Worm (Caenorhabditis elegans) whole organism, young adult: ENCODE measurements around the gene nhx-5.
A peak's percentile ranks its signal among the peaks of the same experiment; 100 is the strongest.

ENCODE experiments used
- C17E4.6 ChIP-seq: fragments of 200-800 bp; sonication (Bioruptor generic); IDR thresholded peaks from 2 replicates; pipeline ENCODE4 v1.3.6; 2022; ENCODE audit warnings: missing genetic modification reagents, missing genetic modification characterization, missing compliant biosample characterization
- Y56A3A.18 ChIP-seq: fragments of 200-800 bp; sonication (Bioruptor generic); IDR thresholded peaks from 2 replicates; pipeline ENCODE4 v1.3.6; 2022; ENCODE audit warnings: missing genetic modification reagents, missing genetic modification characterization, missing compliant biosample characterization
- atf-7 ChIP-seq: sonication (generic microtip); optimal IDR thresholded peaks from 2 replicates; lab custom pipeline; 2017; ENCODE audit warnings: mild to moderate bottlenecking, missing genetic modification characterization, missing compliant biosample characterization
- athp-1 ChIP-seq: sonication (generic microtip); optimal IDR thresholded peaks from 2 replicates; lab custom pipeline; 2017; ENCODE audit warnings: mild to moderate bottlenecking, missing genetic modification characterization, missing compliant biosample characterization
- ceh-27 ChIP-seq: fragments of 200-800 bp; sonication (Bioruptor generic); optimal IDR thresholded peaks from 2 replicates; lab custom pipeline; 2018; ENCODE audit warnings: mild to moderate bottlenecking, missing genetic modification characterization, moderate library complexity, missing compliant biosample characterization
- ekl-4 ChIP-seq: fragments of 200-800 bp; sonication (Bioruptor generic); IDR thresholded peaks from 2 replicates; pipeline ENCODE4 v1.3.6; 2022; ENCODE audit warnings: missing genetic modification reagents, missing genetic modification characterization, missing compliant biosample characterization
- hrde-1 ChIP-seq: sonication (generic microtip); optimal IDR thresholded peaks from 2 replicates; lab custom pipeline; 2016; ENCODE audit warnings: missing genetic modification characterization, mild to moderate bottlenecking, missing compliant biosample characterization, moderate library complexity, missing genotype, missing genetic modification reagents, borderline replicate concordance
- nhr-80 ChIP-seq: sonication (generic microtip); optimal IDR thresholded peaks from 2 replicates; lab custom pipeline; 2016; ENCODE audit warnings: missing genetic modification characterization, missing compliant biosample characterization
- sptf-2 ChIP-seq: fragments of 200-800 bp; sonication (Bioruptor generic); optimal IDR thresholded peaks from 2 replicates; lab custom pipeline; 2018; ENCODE audit warnings: mild to moderate bottlenecking, missing genetic modification characterization, missing compliant biosample characterization

nhx-5 gene

ce11 chrX:10629117-10629516 is 52.4 kb downstream of the nhx-5 start:
- TF ChIP-seq Y56A3A.18 (GFP tag; lab: Robert Waterston, UW) = no peak
- TF ChIP-seq hrde-1 (tag; lab: Kevin White, UChicago) = no peak
- TF ChIP-seq sptf-2 (GFP tag; lab: Kevin White, UChicago) = no peak
- TF ChIP-seq C17E4.6 = no peak
- TF ChIP-seq atf-7 (tag; lab: Kevin White, UChicago) = no peak
- no peak for TF ChIP-seq ceh-27 (GFP tag; lab: Kevin White, UChicago)
- TF ChIP-seq athp-1 (tag; lab: Kevin White, UChicago) = no peak

ce11 chrX:10630059-10630791 is 53.5 kb downstream of the nhx-5 start:
- TF ChIP-seq ekl-4 (no peak), nhr-80 (peak; percentile 57)
